Worm (Caenorhabditis elegans): ENCODE measurements around the gene rgs-1.

rgs-1 gene

ce11 chrIII:10027947-10028346 lies 11.6 kb upstream of the rgs-1 start, which contains the start of gene ins-23:
Gene ins-23, plus strand, starts transcription at chrIII:10028247.
- TF ChIP-seq scrt-1 (GFP tag; IDR thresholded peaks at IDR 0.05) (no peak), tra-4 (tag; optimal IDR thresholded peaks at IDR 0.05) (no peak), tbx-37 (GFP tag; conservative IDR thresholded peaks at IDR 0.05) (no peak), hmbx-1 (tag; optimal IDR thresholded peaks at IDR 0.05) (no peak), tbx-11 (GFP tag; IDR thresholded peaks at IDR 0.05) (no peak), ama-1 (optimal IDR thresholded peaks at IDR 0.05) (no peak), hmg-4 (GFP tag; optimal IDR thresholded peaks at IDR 0.05) (no peak), ceh-36 (tag; optimal IDR thresholded peaks at IDR 0.05) (no peak), pes-1 (GFP tag; IDR thresholded peaks at IDR 0.05) (no peak)

ce11 chrIII:10025989-10026388 lies 9.6 kb upstream of the rgs-1 start, which contains the start of gene ins-22:
Gene ins-22, plus strand, starts transcription at chrIII:10026289.
- TF ChIP-seq pes-1 (GFP tag; IDR thresholded peaks at IDR 0.05) (no peak), flt-1 (GFP tag; IDR thresholded peaks at IDR 0.05) (no peak), hmg-4 (GFP tag; optimal IDR thresholded peaks at IDR 0.05) (no peak)

DNA sequence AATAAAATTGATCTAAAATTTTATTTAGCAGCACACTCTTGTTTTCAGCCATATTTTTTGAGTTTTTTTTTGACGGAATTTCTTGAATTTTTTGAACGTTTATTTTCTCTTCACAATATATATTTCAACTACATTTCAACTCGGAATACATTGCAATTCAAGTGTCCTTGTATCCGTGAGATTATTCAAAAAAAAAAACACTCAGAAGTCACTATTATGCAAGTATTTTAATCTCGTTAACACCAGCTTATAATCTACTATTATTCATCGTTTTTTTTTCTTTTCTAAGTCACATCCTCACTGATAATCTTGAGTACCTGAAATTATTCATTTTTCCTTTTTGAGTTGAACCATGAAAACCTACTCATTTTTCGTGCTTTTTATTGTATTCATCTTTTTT lies 7.1 kb upstream of the rgs-1 start, which contains the start of gene ins-21:
TSS of gene ins-21 (plus strand) at position 301 of the 400 bp plus-strand sequence.
- TF ChIP-seq F13C5.2 (tag; optimal IDR thresholded peaks at IDR 0.05) (no peak), pes-1 (GFP tag; IDR thresholded peaks at IDR 0.05) (no peak), aly-1 (tag; optimal IDR thresholded peaks at IDR 0.05) (no peak), hmbx-1 (tag; optimal IDR thresholded peaks at IDR 0.05) (no peak), flt-1 (GFP tag; IDR thresholded peaks at IDR 0.05) (no peak), scrt-1 (GFP tag; IDR thresholded peaks at IDR 0.05) (no peak), ceh-36 (tag; optimal IDR thresholded peaks at IDR 0.05) (no peak), ama-1 (optimal IDR thresholded peaks at IDR 0.05) (no peak), tbx-37 (GFP tag; conservative IDR thresholded peaks at IDR 0.05) (no peak), sea-1 (GFP tag; conservative IDR thresholded peaks at IDR 0.05) (no peak), tra-4 (tag; optimal IDR thresholded peaks at IDR 0.05) (no peak), hnd-1 (tag; optimal IDR thresholded peaks at IDR 0.05) (no peak)

ce11 chrIII:10018007-10018406 lies 1.6 kb upstream of the rgs-1 start:
- TF ChIP-seq hmg-4 (GFP tag; optimal IDR thresholded peaks at IDR 0.05) (no peak), hnd-1 (tag; optimal IDR thresholded peaks at IDR 0.05) (no peak), flt-1 (GFP tag; IDR thresholded peaks at IDR 0.05) (no peak), B0310.2 (tag; optimal IDR thresholded peaks at IDR 0.05) (no peak), pes-1 (GFP tag; IDR thresholded peaks at IDR 0.05) (no peak), F13C5.2 (tag; optimal IDR thresholded peaks at IDR 0.05) (no peak), tra-4 (tag; optimal IDR thresholded peaks at IDR 0.05) (no peak), scrt-1 (GFP tag; IDR thresholded peaks at IDR 0.05) (no peak), ceh-36 (tag; optimal IDR thresholded peaks at IDR 0.05) (no peak), ama-1 (optimal IDR thresholded peaks at IDR 0.05) (no peak), sea-1 (GFP tag; conservative IDR thresholded peaks at IDR 0.05) (no peak)

ce11 chrIII:10012136-10012535 lies 4.2 kb downstream of the rgs-1 start, which contains the start of gene C05B5.16:
Gene C05B5.16, plus strand, starts transcription at chrIII:10012436.
- no peak for TF ChIP-seq hmbx-1 (tag; optimal IDR thresholded peaks at IDR 0.05)
- TF ChIP-seq pes-1 (GFP tag; IDR thresholded peaks at IDR 0.05), result no peak
- no peak for TF ChIP-seq ama-1 (optimal IDR thresholded peaks at IDR 0.05)
- TF ChIP-seq ceh-13 (GFP tag; optimal IDR thresholded peaks at IDR 0.05), result no peak
- no peak for TF ChIP-seq sea-1 (GFP tag; conservative IDR thresholded peaks at IDR 0.05)
- no peak for TF ChIP-seq tra-4 (tag; optimal IDR thresholded peaks at IDR 0.05)
- no peak for TF ChIP-seq ets-7 (tag; optimal IDR thresholded peaks at IDR 0.05)
- no peak for TF ChIP-seq tbx-11 (GFP tag; IDR thresholded peaks at IDR 0.05)
- no peak for TF ChIP-seq flt-1 (GFP tag; IDR thresholded peaks at IDR 0.05)
- TF ChIP-seq aly-1 (tag; optimal IDR thresholded peaks at IDR 0.05), result no peak
- no peak for TF ChIP-seq tbx-37 (GFP tag; conservative IDR thresholded peaks at IDR 0.05)
- TF ChIP-seq B0310.2 (tag; optimal IDR thresholded peaks at IDR 0.05), result no peak
- no peak for TF ChIP-seq ceh-36 (tag; optimal IDR thresholded peaks at IDR 0.05)
- no peak for TF ChIP-seq hnd-1 (tag; optimal IDR thresholded peaks at IDR 0.05)
- TF ChIP-seq hmg-4 (GFP tag; optimal IDR thresholded peaks at IDR 0.05), result no peak
- no peak for TF ChIP-seq F13C5.2 (tag; optimal IDR thresholded peaks at IDR 0.05)
- TF ChIP-seq scrt-1 (GFP tag; IDR thresholded peaks at IDR 0.05), result no peak

DNA sequence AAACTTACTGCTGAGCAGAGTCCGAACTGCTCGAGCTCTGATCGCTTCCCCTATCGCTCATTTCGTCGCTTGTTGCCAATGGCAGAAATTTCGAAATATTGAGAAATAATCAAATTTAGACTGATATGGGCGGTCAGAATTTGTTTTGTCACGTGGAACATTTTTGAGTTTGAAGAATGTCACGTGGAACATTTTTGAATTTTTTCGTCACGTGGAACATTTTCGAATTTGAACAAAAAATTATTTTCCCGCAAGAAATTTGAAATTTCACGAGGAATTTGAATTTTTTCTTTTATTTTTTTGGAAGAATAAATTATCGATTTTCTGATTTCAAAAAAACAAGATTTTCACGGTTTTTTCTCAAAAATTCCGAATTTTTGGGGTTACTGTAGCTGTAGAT lies 6.2 kb downstream of the rgs-1 start, which contains the start of gene fbxa-155:
TSS of gene fbxa-155 (minus strand) at position 101 of the 400 bp plus-strand sequence.
- no peak for TF ChIP-seq ama-1 (optimal IDR thresholded peaks at IDR 0.05)

DNA sequence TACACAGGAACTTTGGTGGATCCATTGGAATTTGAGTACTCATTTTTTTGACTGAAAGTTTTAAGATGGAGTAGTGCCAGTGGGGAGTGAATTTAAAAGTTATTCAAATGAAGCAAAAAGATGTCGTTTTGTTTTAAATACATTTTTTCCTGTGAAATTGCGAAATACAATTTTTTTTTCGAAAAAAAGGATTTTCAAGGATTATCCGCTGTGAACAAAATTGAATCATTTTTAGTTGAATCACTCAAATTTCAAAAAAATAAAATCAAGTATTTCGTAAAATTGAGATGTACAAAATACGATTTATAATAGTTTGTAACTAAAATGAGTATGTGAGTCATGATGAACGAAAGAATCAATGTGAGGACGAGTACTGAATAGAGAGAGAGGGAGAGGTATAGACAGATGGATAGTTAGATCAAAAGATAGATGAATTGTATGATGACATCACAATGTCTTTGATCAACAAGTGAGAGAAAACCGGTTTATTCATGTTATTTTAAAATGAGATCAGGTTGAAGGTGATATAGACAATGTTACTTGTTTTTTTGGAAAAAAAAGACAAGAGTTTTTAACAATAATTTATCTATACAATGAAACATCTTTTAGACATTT lies 9.5 kb downstream of the rgs-1 start, which contains the start of gene C05B5.8:
TSS of gene C05B5.8 (minus strand) at position 51 of the 615 bp plus-strand sequence.
- TF ChIP-seq scrt-1 (GFP tag; IDR thresholded peaks at IDR 0.05) (no peak), hnd-1 (tag; optimal IDR thresholded peaks at IDR 0.05) (no peak), tbx-37 (GFP tag; conservative IDR thresholded peaks at IDR 0.05) (no peak), B0310.2 (tag; optimal IDR thresholded peaks at IDR 0.05) (no peak), ama-1 (optimal IDR thresholded peaks at IDR 0.05) (no peak)

- no peak for TF ChIP-seq ama-1 (optimal IDR thresholded peaks at IDR 0.05)
- TF ChIP-seq ceh-13 (GFP tag; optimal IDR thresholded peaks at IDR 0.05), result no peak
- TF ChIP-seq pes-1 (GFP tag; IDR thresholded peaks at IDR 0.05), result no peak
- no peak for TF ChIP-seq aly-1 (tag; optimal IDR thresholded peaks at IDR 0.05)
- TF ChIP-seq hmg-4 (GFP tag; optimal IDR thresholded peaks at IDR 0.05), result no peak
- TF ChIP-seq B0310.2 (tag; optimal IDR thresholded peaks at IDR 0.05), result no peak
- no peak for TF ChIP-seq tbx-37 (GFP tag; conservative IDR thresholded peaks at IDR 0.05)
- TF ChIP-seq scrt-1 (GFP tag; IDR thresholded peaks at IDR 0.05), result no peak
- TF ChIP-seq flt-1 (GFP tag; IDR thresholded peaks at IDR 0.05), result no peak
- TF ChIP-seq F13C5.2 (tag; optimal IDR thresholded peaks at IDR 0.05), result no peak
- no peak for TF ChIP-seq tbx-11 (GFP tag; IDR thresholded peaks at IDR 0.05)
- no peak for TF ChIP-seq hnd-1 (tag; optimal IDR thresholded peaks at IDR 0.05)
Observed at ce11 chrIII:10004213-10004612, 12.1 kb downstream of the rgs-1 start, which contains the start of gene C05B5.11. Gene C05B5.11, plus strand, starts transcription at chrIII:10004513.

Measured in whole organism, early embryonic.